Fruit fly (Drosophila melanogaster) whole organism, embryonic: Measurements from ENCODE around the gene zye.

ENCODE experiments used
- Aef1 ChIP-seq: fragments of 200-800 bp; sonication (Bioruptor generic); IDR thresholded peaks from 3 replicates; pipeline ENCODE4 v1.3.6; 2022; ENCODE audit warnings: missing biosample characterization, missing genetic modification characterization
- Awh ChIP-seq: fragments of 200-800 bp; sonication (Bioruptor generic); IDR thresholded peaks from 2 replicates; pipeline ENCODE4, ENCODE4 v1.3.6; 2022; ENCODE audit warnings: missing biosample characterization, missing genetic modification characterization
- B-H1 ChIP-seq: fragments of 200-800 bp; sonication (Bioruptor generic); IDR thresholded peaks from 3 replicates; pipeline ENCODE4 v1.3.6; 2022; ENCODE audit warnings: missing biosample characterization, missing genetic modification characterization
- Bdp1 ChIP-seq: fragments of 200-800 bp; sonication (Bioruptor generic); optimal IDR thresholded peaks from 3 replicates; lab custom pipeline; 2016; ENCODE audit warnings: missing biosample characterization, missing genetic modification characterization
- CG10959 ChIP-seq: fragments of 200-800 bp; sonication (Bioruptor generic); IDR thresholded peaks from 2 replicates; pipeline ENCODE4 v1.3.6; 2022; ENCODE audit warnings: missing biosample characterization, missing genetic modification characterization
- CG11093 ChIP-seq: fragments of 200-800 bp; sonication (Bioruptor generic); IDR thresholded peaks from 3 replicates; pipeline ENCODE4 v1.3.6; 2022; ENCODE audit warnings: missing biosample characterization, missing genetic modification characterization
- CG12219 ChIP-seq: fragments of 200-800 bp; sonication (Bioruptor generic); optimal IDR thresholded peaks from 3 replicates; lab custom pipeline; 2018; ENCODE audit warnings: missing biosample characterization, mild to moderate bottlenecking, missing genetic modification characterization
- CG13624 ChIP-seq: fragments of 200-800 bp; sonication (Bioruptor generic); optimal IDR thresholded peaks from 2 replicates; lab custom pipeline; 2016; ENCODE audit warnings: missing biosample characterization, missing genetic modification characterization
- CG15073 ChIP-seq: fragments of 200-800 bp; sonication (Bioruptor generic); optimal IDR thresholded peaks from 2 replicates; lab custom pipeline; 2016; ENCODE audit warnings: missing biosample characterization, missing genetic modification characterization
- CG15514 ChIP-seq: fragments of 200-800 bp; sonication (Bioruptor generic); optimal IDR thresholded peaks from 3 replicates; lab custom pipeline; 2017; ENCODE audit warnings: missing biosample characterization, missing genetic modification characterization, mild to moderate bottlenecking, moderate library complexity, missing genetic modification reagents
- CG16815 ChIP-seq: fragments of 200-800 bp; sonication (Bioruptor generic); optimal IDR thresholded peaks from 3 replicates; lab custom pipeline; 2017; ENCODE audit warnings: missing biosample characterization, mild to moderate bottlenecking, missing genetic modification characterization
- CG17328 ChIP-seq: fragments of 200-800 bp; sonication (Bioruptor generic); IDR thresholded peaks from 2 replicates; pipeline ENCODE4 v1.3.6; 2022; ENCODE audit warnings: missing biosample characterization, missing genetic modification characterization
- CG1832 ChIP-seq: fragments of 200-800 bp; sonication (Bioruptor generic); optimal IDR thresholded peaks from 2 replicates; lab custom pipeline; 2017; ENCODE audit warnings: missing biosample characterization, mild to moderate bottlenecking, missing genetic modification characterization, inconsistent platforms
- CG30431 ChIP-seq: fragments of 200-800 bp; sonication (Bioruptor generic); optimal IDR thresholded peaks from 2 replicates; lab custom pipeline; 2017; ENCODE audit warnings: missing biosample characterization, missing genetic modification characterization
- CG3847 ChIP-seq: fragments of 200-800 bp; sonication (Bioruptor generic); IDR thresholded peaks from 2 replicates; pipeline ENCODE4 v1.3.6; 2022; ENCODE audit warnings: missing biosample characterization, missing genetic modification characterization
- CG4820 ChIP-seq: fragments of 200-800 bp; sonication (Bioruptor generic); optimal IDR thresholded peaks from 3 replicates; lab custom pipeline; 2016; ENCODE audit warnings: missing biosample characterization, missing genetic modification characterization
- CG5953 ChIP-seq: fragments of 200-800 bp; sonication (Bioruptor generic); IDR thresholded peaks from 2 replicates; pipeline ENCODE4 v1.3.6; 2022; ENCODE audit warnings: missing biosample characterization, missing genetic modification characterization
- CG7987 ChIP-seq: fragments of 200-800 bp; sonication (Bioruptor generic); optimal IDR thresholded peaks from 2 replicates; lab custom pipeline; 2018; ENCODE audit warnings: missing biosample characterization, mild to moderate bottlenecking, missing genetic modification characterization, moderate library complexity
- CG9215 ChIP-seq: fragments of 200-800 bp; sonication (Bioruptor generic); IDR thresholded peaks from 2 replicates; pipeline ENCODE4 v1.3.6; 2022; ENCODE audit warnings: missing biosample characterization, missing genetic modification characterization
- Chrac-16 ChIP-seq: fragments of 200-800 bp; sonication (Bioruptor generic); optimal IDR thresholded peaks from 3 replicates; lab custom pipeline; 2016; ENCODE audit warnings: missing biosample characterization, missing genetic modification characterization
- Drgx ChIP-seq: fragments of 200-800 bp; sonication (Bioruptor generic); IDR thresholded peaks from 2 replicates; pipeline ENCODE4 v1.3.6; 2022; ENCODE audit warnings: missing biosample characterization, missing genetic modification characterization
- Hey ChIP-seq: fragments of 200-800 bp; sonication (Bioruptor generic); optimal IDR thresholded peaks from 3 replicates; lab custom pipeline; 2018; ENCODE audit warnings: missing biosample characterization, mild to moderate bottlenecking, missing genetic modification characterization
- Hr78 ChIP-seq, 2 experiments: fragments of 200-800 bp in 1 of 2; fragments of >200 bp in 1 of 2; sonication (Bioruptor generic) in 1 of 2; optimal IDR thresholded peaks; 2 replicates each; lab custom pipeline; 2017 to 2019; ENCODE audit warnings: missing biosample characterization in 2 of 2, missing genetic modification characterization in 2 of 2, mild to moderate bottlenecking in 1 of 2, moderate library complexity in 1 of 2
- Max ChIP-seq: fragments of 200-800 bp; sonication (Bioruptor generic); optimal IDR thresholded peaks from 2 replicates; lab custom pipeline; 2016; ENCODE audit warnings: missing biosample characterization, mild to moderate bottlenecking, missing genetic modification characterization
- NFAT ChIP-seq: fragments of 200-800 bp; sonication (Bioruptor generic); IDR thresholded peaks from 2 replicates; pipeline ENCODE4 v1.3.6; 2022; ENCODE audit warnings: missing biosample characterization, missing genetic modification characterization
- NfI ChIP-seq: fragments of 200-800 bp; sonication (Bioruptor generic); optimal IDR thresholded peaks from 3 replicates; lab custom pipeline; 2018; ENCODE audit warnings: missing biosample characterization, mild to moderate bottlenecking, missing genetic modification characterization, moderate library complexity
- Pdp1 ChIP-seq, 2 experiments: fragments of 200-800 bp; sonication (Bioruptor generic); optimal IDR thresholded peaks; 3 replicates each; lab custom pipeline; 2016; ENCODE audit warnings: missing biosample characterization in 2 of 2, missing genetic modification characterization in 2 of 2, mild to moderate bottlenecking in 1 of 2, moderate library complexity in 1 of 2
- Poxn ChIP-seq: fragments of 200-800 bp; sonication (Bioruptor generic); IDR thresholded peaks from 2 replicates; pipeline ENCODE4 v1.3.6; 2022; ENCODE audit warnings: missing biosample characterization, missing genetic modification characterization
- Sox100B ChIP-seq: fragments of 200-800 bp; sonication (Bioruptor generic); optimal IDR thresholded peaks from 3 replicates; lab custom pipeline; 2018; ENCODE audit warnings: missing biosample characterization, mild to moderate bottlenecking, missing genetic modification characterization
- Stat92E ChIP-seq, 3 experiments: fragments of >200 bp in 2 of 3; fragments of 200-800 bp in 1 of 3; sonication (Bioruptor generic) in 1 of 3; optimal IDR thresholded peaks; 2 replicates each; lab custom pipeline; 2017 to 2019; ENCODE audit warnings: missing biosample characterization in 3 of 3, missing genetic modification characterization in 3 of 3, mild to moderate bottlenecking in 1 of 3, moderate library complexity in 1 of 3
- ab ChIP-seq: fragments of 200-800 bp; sonication (Bioruptor generic); optimal IDR thresholded peaks from 2 replicates; lab custom pipeline; 2016; ENCODE audit warnings: missing biosample characterization, missing genetic modification characterization
- amos ChIP-seq: fragments of 200-800 bp; sonication (Bioruptor generic); IDR thresholded peaks from 2 replicates; pipeline ENCODE4 v1.3.6; 2022; ENCODE audit warnings: missing biosample characterization, missing genetic modification characterization; ENCODE audit not compliant: partially characterized antibody
- aop ChIP-seq: fragments of 200-800 bp; sonication (Bioruptor generic); IDR thresholded peaks from 2 replicates; pipeline ENCODE4 v1.3.6; 2022; ENCODE audit warnings: missing biosample characterization, missing genetic modification characterization
- dan ChIP-seq: fragments of 200-800 bp; sonication (Bioruptor generic); IDR thresholded peaks from 2 replicates; pipeline ENCODE4 v1.3.6; 2022; ENCODE audit warnings: missing biosample characterization, missing genetic modification characterization
- dmrt11E ChIP-seq: fragments of 200-800 bp; sonication (Bioruptor generic); optimal IDR thresholded peaks from 3 replicates; lab custom pipeline; 2018; ENCODE audit warnings: missing biosample characterization, mild to moderate bottlenecking, missing genetic modification characterization, moderate library complexity
- ems ChIP-seq: fragments of 200-800 bp; sonication (Bioruptor generic); optimal IDR thresholded peaks from 3 replicates; lab custom pipeline; 2016; ENCODE audit warnings: missing biosample characterization, missing genetic modification characterization
- grn ChIP-seq: fragments of 200-800 bp; sonication (Bioruptor generic); optimal IDR thresholded peaks from 3 replicates; lab custom pipeline; 2017; ENCODE audit warnings: missing biosample characterization, missing genetic modification characterization
- jing ChIP-seq: fragments of 200-800 bp; sonication (Bioruptor generic); optimal IDR thresholded peaks from 2 replicates; lab custom pipeline; 2018; ENCODE audit warnings: missing biosample characterization, mild to moderate bottlenecking, missing genetic modification characterization
- mld ChIP-seq: fragments of 200-800 bp; sonication (Bioruptor generic); IDR thresholded peaks from 3 replicates; pipeline ENCODE4 v1.3.6; 2022; ENCODE audit warnings: missing biosample characterization, missing genetic modification characterization; ENCODE audit not compliant: partially characterized antibody
- nerfin-2 ChIP-seq: fragments of 200-800 bp; sonication (Bioruptor generic); IDR thresholded peaks from 2 replicates; pipeline ENCODE4 v1.3.6; 2022; ENCODE audit warnings: missing biosample characterization, missing genetic modification characterization; ENCODE audit not compliant: partially characterized antibody
- onecut ChIP-seq: fragments of 200-800 bp; sonication (Bioruptor generic); IDR thresholded peaks from 2 replicates; pipeline ENCODE4 v1.3.6; 2022; ENCODE audit warnings: missing biosample characterization, missing genetic modification characterization
- pum ChIP-seq: fragments of 200-800 bp; sonication (Bioruptor generic); optimal IDR thresholded peaks from 2 replicates; lab custom pipeline; 2016; ENCODE audit warnings: missing biosample characterization, missing genetic modification characterization
- sna ChIP-seq: fragments of 200-800 bp; sonication (Bioruptor generic); IDR thresholded peaks from 2 replicates; pipeline ENCODE4 v1.3.6; 2022; ENCODE audit warnings: missing biosample characterization, missing genetic modification characterization; ENCODE audit not compliant: partially characterized antibody
- sr ChIP-seq: fragments of 200-800 bp; sonication (Bioruptor generic); IDR thresholded peaks from 3 replicates; pipeline ENCODE4 v1.3.6; 2022; ENCODE audit warnings: missing biosample characterization, missing genetic modification characterization
- vnd ChIP-seq: fragments of 200-800 bp; sonication (Bioruptor generic); IDR thresholded peaks from 3 replicates; pipeline ENCODE4 v1.3.6; 2022; ENCODE audit warnings: missing biosample characterization, missing genetic modification characterization; ENCODE audit not compliant: partially characterized antibody
- vvl ChIP-seq: fragments of 200-800 bp; sonication (Bioruptor generic); IDR thresholded peaks from 2 replicates; pipeline ENCODE4 v1.3.6; 2022; ENCODE audit warnings: missing biosample characterization, missing genetic modification characterization
- zen2 ChIP-seq: fragments of 200-800 bp; sonication (Bioruptor generic); IDR thresholded peaks from 3 replicates; pipeline ENCODE4 v1.3.6; 2022; ENCODE audit warnings: missing biosample characterization, missing genetic modification characterization; ENCODE audit not compliant: partially characterized antibody
- zfh1 ChIP-seq: fragments of 200-800 bp; sonication (Bioruptor generic); IDR thresholded peaks from 3 replicates; pipeline ENCODE4 v1.3.6; 2022; ENCODE audit warnings: missing biosample characterization, missing genetic modification characterization

Gene zye

DNA sequence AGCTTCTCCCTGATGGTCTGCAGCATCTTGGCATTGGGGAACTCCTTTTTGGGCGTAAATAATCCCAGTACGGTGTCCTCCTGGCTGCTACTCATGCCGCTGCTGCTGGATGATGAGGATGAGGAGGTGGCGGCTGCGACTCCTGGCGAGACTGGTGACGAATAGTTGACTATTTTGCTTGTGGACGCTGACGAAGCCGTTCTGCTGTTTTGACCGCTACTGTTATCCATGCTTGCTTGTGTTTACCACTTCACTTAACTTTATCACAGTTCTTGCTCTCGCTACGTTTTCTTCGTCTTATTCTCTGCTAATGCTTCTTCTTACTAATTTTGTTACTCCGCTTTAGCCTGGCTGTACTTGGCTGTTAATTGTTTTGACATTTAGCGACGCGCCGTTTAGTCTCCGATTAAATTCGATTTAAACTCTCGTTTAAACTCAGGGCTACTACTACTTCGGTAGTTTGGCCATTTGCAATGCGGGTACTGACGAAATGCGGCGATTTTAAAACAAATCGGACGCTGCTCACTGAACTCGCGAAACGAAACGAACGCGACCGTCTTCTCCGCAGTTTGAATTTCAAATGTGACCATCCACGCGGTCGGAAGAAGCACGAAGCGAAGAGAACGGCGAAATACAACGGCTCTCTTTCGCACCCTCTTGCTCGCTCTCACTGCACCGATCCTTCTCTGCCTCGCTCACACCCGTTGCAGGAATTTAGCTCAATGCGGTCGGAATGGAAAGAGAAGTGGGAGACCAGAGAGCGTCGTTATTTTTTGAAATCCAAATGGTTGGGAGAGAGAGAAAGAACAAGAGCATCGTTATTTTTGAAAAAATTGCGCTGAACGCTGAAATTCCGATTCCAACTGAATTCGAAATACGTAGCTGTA is 12.1 kb upstream of the zye start, which contains the start of gene trbl (continued):
- TF ChIP-seq CG9215 (GFP tag; lab: Robert Waterston, UW) (no peak), B-H1 (GFP tag; lab: Robert Waterston, UW) (no peak; the same call in 2 of the 3 replicates), Stat92E (GFP tag; optimal IDR thresholded peaks at IDR 0.05; lab: Kevin White, UChicago) (peak in 1 of 3 experiments; percentile 46), CG5953 (GFP tag; lab: Robert Waterston, UW) (no peak), Bdp1 (GFP tag; lab: Kevin White, UChicago) (no peak), grn (GFP tag; lab: Kevin White, UChicago) (no peak), mld (GFP tag; lab: Robert Waterston, UW) (peak; percentile 90), CG30431 (no peak), CG10959 (GFP tag; lab: Robert Waterston, UW) (no peak), CG4820 (no peak), Drgx (GFP tag; lab: Robert Waterston, UW) (no peak), Hey (tag; lab: Kevin White, UChicago) (no peak), pum (no peak), CG15073 (GFP tag; lab: Kevin White, UChicago) (peak; percentile 92), jing (GFP tag; lab: Kevin White, UChicago) (no peak), amos (GFP tag; lab: Robert Waterston, UW) (peak; percentile 43), dmrt11E (tag; lab: Kevin White, UChicago) (no peak), CG7987 (no peak), dan (GFP tag; lab: Robert Waterston, UW) (no peak), CG17328 (no peak), CG15514 (GFP tag; lab: Kevin White, UChicago) (peak; percentile 68), zfh1 (GFP tag; lab: Robert Waterston, UW) (no peak), Chrac-16 (GFP tag; lab: Kevin White, UChicago) (no peak), Poxn (GFP tag; lab: Robert Waterston, UW) (no peak), NFAT (GFP tag; lab: Robert Waterston, UW) (no peak), aop (GFP tag; lab: Robert Waterston, UW) (no peak), Aef1 (GFP tag; lab: Robert Waterston, UW) (no peak), onecut (GFP tag; lab: Robert Waterston, UW) (peak; percentile 27; the same call in 1 of the 2 replicates), ems (GFP tag; lab: Kevin White, UChicago) (no peak), CG12219 (GFP tag; lab: Kevin White, UChicago) (peak; percentile 18), CG3847 (GFP tag; lab: Robert Waterston, UW) (no peak), sna (GFP tag; lab: Robert Waterston, UW) (0 out of 2 replicates have a peak, but pooled peaks have one; percentile 55), Max (GFP tag; lab: Kevin White, UChicago) (peak; percentile 26), zen2 (GFP tag; lab: Robert Waterston, UW) (no peak; the same call in 2 of the 3 replicates), Hr78 (GFP tag; optimal IDR thresholded peaks at IDR 0.05; lab: Kevin White, UChicago) (peak in 1 of 2 experiments; percentile 44), NfI (no peak), CG16815 (GFP tag; lab: Kevin White, UChicago) (no peak), vvl (GFP tag; lab: Robert Waterston, UW) (peak; percentile 56; the same call in 1 of the 2 replicates), sr (GFP tag; lab: Robert Waterston, UW) (no peak), CG11093 (no peak), nerfin-2 (peak; percentile 75; the same call in 1 of the 2 replicates), Pdp1 (GFP tag; optimal IDR thresholded peaks at IDR 0.05; lab: Kevin White, UChicago) (no peak), Awh (GFP tag; lab: Robert Waterston, UW) (no peak), vnd (GFP tag; lab: Robert Waterston, UW) (peak; percentile 43; the same call in 1 of the 3 replicates), CG1832 (GFP tag; lab: Kevin White, UChicago) (peak; percentile 97), Sox100B (no peak), ab (no peak), CG13624 (GFP tag; lab: Kevin White, UChicago) (peak; percentile 69)
